Worm (Caenorhabditis elegans) whole organism, L1 larva: ENCODE results near the gene R10H1.1.
A peak's percentile ranks its signal among the peaks of the same experiment; 100 is the strongest.

Source experiments
- C16A3.4 ChIP-seq: fragments of 150-350 bp; optimal IDR thresholded peaks from 2 replicates; lab custom pipeline; 2014; ENCODE audit warnings: missing biosample characterization, missing genetic modification characterization
- C34B4.2 ChIP-seq: sonication (generic microtip); optimal IDR thresholded peaks from 2 replicates; lab custom pipeline; 2017; ENCODE audit warnings: mild to moderate bottlenecking, missing genetic modification characterization, missing compliant biosample characterization
- aha-1 ChIP-seq: fragments of 150-350 bp; optimal IDR thresholded peaks from 2 replicates; lab custom pipeline; 2014; ENCODE audit warnings: missing biosample characterization, missing genetic modification characterization
- ceh-63 ChIP-seq: fragments of 200-800 bp; sonication (Bioruptor generic); optimal IDR thresholded peaks from 2 replicates; lab custom pipeline; 2018; ENCODE audit warnings: mild to moderate bottlenecking, missing genetic modification characterization, missing compliant biosample characterization
- ceh-8 ChIP-seq: fragments of 200-800 bp; sonication (Bioruptor generic); optimal IDR thresholded peaks from 2 replicates; lab custom pipeline; 2018; ENCODE audit warnings: mild to moderate bottlenecking, missing genetic modification characterization, moderate library complexity, missing compliant biosample characterization
- ceh-82 ChIP-seq, 3 experiments: fragments of 150-350 bp in 1 of 3; sonication (generic microtip) in 2 of 3; optimal IDR thresholded peaks; 2 replicates each; lab custom pipeline; 2014 to 2017; ENCODE audit warnings: missing biosample characterization in 3 of 3, missing genetic modification characterization in 3 of 3
- ces-1 ChIP-seq: fragments of 150-350 bp; optimal IDR thresholded peaks from 2 replicates; lab custom pipeline; 2014; ENCODE audit warnings: missing biosample characterization, missing genetic modification reagents, missing genetic modification characterization
- dsc-1 ChIP-seq: sonication (generic microtip); optimal IDR thresholded peaks from 2 replicates; lab custom pipeline; 2016; ENCODE audit warnings: mild to moderate bottlenecking, missing genetic modification characterization, missing compliant biosample characterization
- efl-1 ChIP-seq, 4 experiments: fragments of 150-350 bp; optimal IDR thresholded peaks in 3 of 4; peaks in 1 of 4; 1 replicate in 1 of 4; 2 replicates in 3 of 4; lab custom pipeline; 2014; ENCODE audit warnings: missing biosample characterization in 2 of 4, missing genetic modification characterization in 2 of 4, missing genetic modification reagents in 2 of 4
- egl-13 ChIP-seq: sonication (generic microtip); optimal IDR thresholded peaks from 2 replicates; lab custom pipeline; 2016; ENCODE audit warnings: missing genotype, missing genetic modification reagents, missing genetic modification characterization, missing compliant biosample characterization
- egl-27 ChIP-seq, 2 experiments: fragments of 150-350 bp in 1 of 2; sonication (generic microtip); optimal IDR thresholded peaks; 3 replicates each; lab custom pipeline; 2017 to 2018; ENCODE audit warnings: missing biosample characterization in 2 of 2, missing genetic modification characterization in 2 of 2, missing genetic modification reagents in 2 of 2
- elt-2 ChIP-seq: sonication (generic microtip); optimal IDR thresholded peaks from 2 replicates; lab custom pipeline; 2016; ENCODE audit warnings: missing genetic modification characterization, mild to moderate bottlenecking, inconsistent platforms, missing compliant biosample characterization, missing genetic modification reagents
- elt-3 ChIP-seq, 6 experiments: fragments of 150-350 bp in 1 of 6; sonication (generic microtip); optimal IDR thresholded peaks; 2 replicates each; lab custom pipeline; 2017 to 2018; ENCODE audit warnings: missing biosample characterization in 6 of 6, missing genetic modification characterization in 6 of 6, inconsistent platforms in 1 of 6
- ets-5 ChIP-seq: fragments of 200-800 bp; sonication (Bioruptor generic); IDR thresholded peaks from 2 replicates; pipeline ENCODE4 v1.3.6; 2022; ENCODE audit warnings: missing genetic modification characterization, missing compliant biosample characterization
- fkh-10 ChIP-seq: sonication (generic microtip); optimal IDR thresholded peaks from 2 replicates; lab custom pipeline; 2017; ENCODE audit warnings: missing biosample characterization, missing genetic modification reagents, missing genetic modification characterization
- hlh-17 ChIP-seq: fragments of 200-800 bp; sonication (Bioruptor generic); optimal IDR thresholded peaks from 2 replicates; lab custom pipeline; 2018; ENCODE audit warnings: missing genetic modification characterization, mild to moderate bottlenecking, missing compliant biosample characterization, moderate library complexity, borderline replicate concordance
- hpl-2 ChIP-seq: fragments of 150-350 bp; optimal IDR thresholded peaks from 2 replicates; lab custom pipeline; 2014; ENCODE audit warnings: missing biosample characterization, missing genetic modification reagents, missing genetic modification characterization
- lin-13 ChIP-seq: fragments of 150-350 bp; optimal IDR thresholded peaks from 2 replicates; lab custom pipeline; 2014; ENCODE audit warnings: missing biosample characterization, missing genetic modification reagents, missing genetic modification characterization
- lin-14 ChIP-seq: fragments of 200-800 bp; sonication (Bioruptor generic); optimal IDR thresholded peaks from 2 replicates; lab custom pipeline; 2018; ENCODE audit warnings: mild to moderate bottlenecking, missing genetic modification characterization, moderate library complexity, missing compliant biosample characterization
- lin-39 ChIP-seq: fragments of 150-350 bp; optimal IDR thresholded peaks from 2 replicates; lab custom pipeline; 2014; ENCODE audit warnings: missing biosample characterization, missing genetic modification reagents, missing genetic modification characterization
- lir-3 ChIP-seq: sonication (generic microtip); optimal IDR thresholded peaks from 2 replicates; lab custom pipeline; 2016; ENCODE audit warnings: mild to moderate bottlenecking, missing genetic modification characterization, moderate library complexity, missing compliant biosample characterization; ENCODE audit not compliant: poor library complexity
- lsy-2 ChIP-seq, 2 experiments: fragments of 150-350 bp; optimal IDR thresholded peaks; 2 replicates each; lab custom pipeline; 2014; ENCODE audit warnings: missing biosample characterization in 2 of 2, missing genetic modification characterization in 2 of 2
- mab-9 ChIP-seq: fragments of 200-800 bp; sonication (Bioruptor generic); IDR thresholded peaks from 2 replicates; pipeline ENCODE4 v1.3.6; 2022; ENCODE audit warnings: missing genetic modification reagents, missing genetic modification characterization, missing compliant biosample characterization
- mdl-1 ChIP-seq, 2 experiments: fragments of 150-350 bp; optimal IDR thresholded peaks; 2 replicates each; lab custom pipeline; 2014 to 2017; ENCODE audit warnings: missing biosample characterization in 2 of 2, missing genetic modification characterization in 2 of 2, inconsistent platforms in 1 of 2
- mef-2 ChIP-seq: fragments of 150-350 bp; optimal IDR thresholded peaks from 2 replicates; lab custom pipeline; 2014; ENCODE audit warnings: missing biosample characterization, missing genetic modification characterization
- mep-1 ChIP-seq: fragments of 150-350 bp; optimal IDR thresholded peaks from 2 replicates; lab custom pipeline; 2014; ENCODE audit warnings: missing biosample characterization, missing genetic modification characterization
- nhr-12 ChIP-seq: sonication (generic microtip); optimal IDR thresholded peaks from 2 replicates; lab custom pipeline; 2017; ENCODE audit warnings: missing biosample characterization, missing genetic modification characterization
- nhr-237 ChIP-seq: fragments of 150-350 bp; optimal IDR thresholded peaks from 2 replicates; lab custom pipeline; 2014; ENCODE audit warnings: missing biosample characterization, missing genetic modification characterization
- nhr-47 ChIP-seq: sonication (generic microtip); optimal IDR thresholded peaks from 2 replicates; lab custom pipeline; 2016; ENCODE audit warnings: mild to moderate bottlenecking, missing genetic modification characterization, moderate library complexity, missing compliant biosample characterization
- nhr-71 ChIP-seq: sonication (generic microtip); optimal IDR thresholded peaks from 2 replicates; lab custom pipeline; 2016; ENCODE audit warnings: mild to moderate bottlenecking, missing genetic modification characterization, moderate library complexity, missing compliant biosample characterization
- nhr-76 ChIP-seq: sonication (generic microtip); optimal IDR thresholded peaks from 2 replicates; lab custom pipeline; 2017; ENCODE audit warnings: missing biosample characterization, missing genetic modification characterization
- nhr-77 ChIP-seq: fragments of 150-350 bp; optimal IDR thresholded peaks from 2 replicates; lab custom pipeline; 2014; ENCODE audit warnings: missing biosample characterization, missing genetic modification characterization
- nhr-90 ChIP-seq: sonication (generic microtip); optimal IDR thresholded peaks from 2 replicates; lab custom pipeline; 2016; ENCODE audit warnings: mild to moderate bottlenecking, missing genetic modification characterization, missing compliant biosample characterization; ENCODE audit not compliant: poor library complexity
- pax-3 ChIP-seq: fragments of 200-800 bp; sonication (Bioruptor generic); optimal IDR thresholded peaks from 2 replicates; lab custom pipeline; 2018; ENCODE audit warnings: mild to moderate bottlenecking, missing genetic modification characterization, moderate library complexity, missing compliant biosample characterization
- skn-1 ChIP-seq: fragments of 150-350 bp; optimal IDR thresholded peaks from 2 replicates; lab custom pipeline; 2014; ENCODE audit warnings: missing biosample characterization, missing genetic modification characterization
- snpc-4 ChIP-seq: fragments of 150-350 bp; optimal IDR thresholded peaks from 2 replicates; lab custom pipeline; 2014; ENCODE audit warnings: missing biosample characterization, missing genetic modification characterization
- snu-23 ChIP-seq: sonication (generic microtip); optimal IDR thresholded peaks from 2 replicates; lab custom pipeline; 2016; ENCODE audit warnings: missing genetic modification characterization, missing compliant biosample characterization
- sptf-1 ChIP-seq: fragments of 150-350 bp; optimal IDR thresholded peaks from 2 replicates; lab custom pipeline; 2014; ENCODE audit warnings: missing biosample characterization, missing genetic modification characterization
- sup-37 ChIP-seq: fragments of 200-800 bp; sonication (Bioruptor generic); optimal IDR thresholded peaks from 2 replicates; lab custom pipeline; 2018; ENCODE audit warnings: mild to moderate bottlenecking, missing genetic modification characterization, missing compliant biosample characterization
- swsn-7 ChIP-seq: sonication (generic microtip); optimal IDR thresholded peaks from 2 replicates; lab custom pipeline; 2016; ENCODE audit warnings: missing genetic modification characterization, missing compliant biosample characterization
- unc-130 ChIP-seq: fragments of 150-350 bp; optimal IDR thresholded peaks from 2 replicates; lab custom pipeline; 2017; ENCODE audit warnings: missing biosample characterization, missing genetic modification characterization, inconsistent platforms
- unc-62 ChIP-seq: fragments of 150-350 bp; optimal IDR thresholded peaks from 2 replicates; lab custom pipeline; 2014; ENCODE audit warnings: missing biosample characterization, missing genetic modification reagents, missing genetic modification characterization
- unc-98 ChIP-seq: fragments of 200-800 bp; sonication (Bioruptor generic); IDR thresholded peaks from 2 replicates; pipeline ENCODE4 v1.3.6; 2022; ENCODE audit warnings: missing genetic modification characterization, missing compliant biosample characterization
- vab-15 ChIP-seq: sonication (generic microtip); optimal IDR thresholded peaks from 2 replicates; lab custom pipeline; 2017; ENCODE audit warnings: missing genotype, mild to moderate bottlenecking, missing genetic modification characterization, missing compliant biosample characterization
- zag-1 ChIP-seq: fragments of 150-350 bp; optimal IDR thresholded peaks from 2 replicates; lab custom pipeline; 2014; ENCODE audit warnings: missing biosample characterization, missing genetic modification characterization
- ztf-4 ChIP-seq: fragments of 150-350 bp; optimal IDR thresholded peaks from 2 replicates; lab custom pipeline; 2014; ENCODE audit warnings: missing biosample characterization, missing genetic modification characterization

Gene R10H1.1

ce11 chrII:7469318-7469717, 24.9 kb upstream of the R10H1.1 start:
- TF ChIP-seq fkh-10 (peak; percentile 96), ces-1 (peak; percentile 40), nhr-90 (tag; lab: Kevin White, UChicago) (no peak), elt-2 (tag; lab: Kevin White, UChicago) (no peak), C16A3.4 (tag; lab: Kevin White, UChicago) (no peak), lir-3 (tag; lab: Kevin White, UChicago) (no peak), ets-5 (GFP tag; lab: Robert Waterston, UW) (no peak), hlh-17 (GFP tag; lab: Kevin White, UChicago) (no peak), hpl-2 (GFP tag; lab: Kevin White, UChicago) (no peak), efl-1 (optimal IDR thresholded peaks at IDR 0.05; lab: Kevin White, UChicago) (no peak), efl-1 (GFP tag; optimal IDR thresholded peaks at IDR 0.05 in 1 of 2; lab: Kevin White, UChicago) (peak in 1 of 2 experiments; percentile 22), skn-1 (tag; lab: Kevin White, UChicago) (no peak), egl-27 (tag; optimal IDR thresholded peaks at IDR 0.05; lab: Kevin White, UChicago) (no peak), nhr-237 (tag; lab: Kevin White, UChicago) (no peak), mep-1 (no peak), ceh-63 (no peak), mab-9 (GFP tag; lab: Robert Waterston, UW) (no peak), ceh-82 (tag; optimal IDR thresholded peaks at IDR 0.05; lab: Kevin White, UChicago) (no peak), vab-15 (tag; lab: Kevin White, UChicago) (no peak), elt-3 (tag; optimal IDR thresholded peaks at IDR 0.05; lab: Kevin White, UChicago) (no peak), lin-39 (tag; lab: Kevin White, UChicago) (no peak), nhr-12 (tag; lab: Kevin White, UChicago) (no peak), mef-2 (tag; lab: Kevin White, UChicago) (no peak), lin-14 (peak; percentile 47), unc-98 (GFP tag; lab: Robert Waterston, UW) (no peak), aha-1 (tag; lab: Kevin White, UChicago) (no peak), dsc-1 (tag; lab: Kevin White, UChicago) (no peak), mdl-1 (tag; optimal IDR thresholded peaks at IDR 0.05; lab: Kevin White, UChicago) (no peak), nhr-76 (tag; lab: Kevin White, UChicago) (no peak)
- TF ChIP-seq, all 84 proteins: peak for 4

ce11 chrII:7478487-7479234, 15.6 kb upstream of the R10H1.1 start, which contains the start of the genes aka-1 and ubc-6:
aka-1 (minus strand) TSS chrII:7478537.
ubc-6 (plus strand) TSS chrII:7479187.
- TF ChIP-seq sptf-1 (tag; lab: Kevin White, UChicago) = no peak
- no peak for TF ChIP-seq zag-1
- peak; percentile 59 for TF ChIP-seq ceh-8 (GFP tag; lab: Kevin White, UChicago)
- peak; percentile 80 to 84 for TF ChIP-seq lsy-2 (tag; optimal IDR thresholded peaks at IDR 0.05; lab: Kevin White, UChicago)
- TF ChIP-seq pax-3 = peak; percentile 79
- TF ChIP-seq aha-1 (tag; lab: Kevin White, UChicago) = no peak
- no peak for TF ChIP-seq nhr-237 (tag; lab: Kevin White, UChicago)
- peak; percentile 91 for TF ChIP-seq nhr-90 (tag; lab: Kevin White, UChicago)
- TF ChIP-seq egl-27 (tag; optimal IDR thresholded peaks at IDR 0.05; lab: Kevin White, UChicago) = no peak
- TF ChIP-seq ceh-63 = no peak
- peak; percentile 79 for TF ChIP-seq swsn-7
- TF ChIP-seq nhr-71 (tag; lab: Kevin White, UChicago) = peak; percentile 91
- peak; percentile 89 for TF ChIP-seq snu-23 (GFP tag; lab: Kevin White, UChicago)
- TF ChIP-seq C34B4.2 = no peak
- TF ChIP-seq C16A3.4 (tag; lab: Kevin White, UChicago) = peak; percentile 78
- peak; percentile 57 for TF ChIP-seq elt-2 (tag; lab: Kevin White, UChicago)
- peak; percentile 82 for TF ChIP-seq nhr-77
- peak; percentile 33 for TF ChIP-seq unc-130 (tag; lab: Kevin White, UChicago)
- peak; percentile 87 for TF ChIP-seq lin-14
- no peak for TF ChIP-seq unc-62 (GFP tag; lab: Kevin White, UChicago)
- peak; percentile 42 for TF ChIP-seq snpc-4 (tag; lab: Kevin White, UChicago)
- TF ChIP-seq egl-13 (tag; lab: Kevin White, UChicago) = peak; percentile 68
- TF ChIP-seq elt-3 (tag; optimal IDR thresholded peaks at IDR 0.05; lab: Kevin White, UChicago) = peak in 1 of 6 experiments; percentile 45
- peak; percentile 30 for TF ChIP-seq nhr-76 (tag; lab: Kevin White, UChicago)
- TF ChIP-seq lin-39 (tag; lab: Kevin White, UChicago) = no peak
- TF ChIP-seq ceh-82 (tag; optimal IDR thresholded peaks at IDR 0.05; lab: Kevin White, UChicago) = peak; percentile 46 to 85 (median 68)
- peak; percentile 71 for TF ChIP-seq lir-3 (tag; lab: Kevin White, UChicago)
- TF ChIP-seq nhr-12 (tag; lab: Kevin White, UChicago) = no peak
- TF ChIP-seq nhr-47 = peak; percentile 92
- peak; percentile 48 for TF ChIP-seq skn-1 (tag; lab: Kevin White, UChicago)
- peak; percentile 54 for TF ChIP-seq lin-13
- no peak for TF ChIP-seq sup-37 (GFP tag; lab: Kevin White, UChicago)
- no peak for TF ChIP-seq unc-98 (GFP tag; lab: Robert Waterston, UW)
- peak; percentile 8 for TF ChIP-seq ztf-4 (tag; lab: Kevin White, UChicago)
